Fruit fly (Drosophila melanogaster) whole organism, embryonic: ENCODE results near the gene CG12054.

Experiments
- B-H2 ChIP-seq: fragments of 200-800 bp; sonication (Bioruptor generic); optimal IDR thresholded peaks from 2 replicates; lab custom pipeline; 2018; ENCODE audit warnings: missing biosample characterization, mild to moderate bottlenecking, missing genetic modification characterization
- CG10147 ChIP-seq: fragments of 200-800 bp; sonication (Bioruptor generic); optimal IDR thresholded peaks from 2 replicates; lab custom pipeline; 2019; ENCODE audit warnings: missing biosample characterization, mild to moderate bottlenecking, missing genetic modification characterization, moderate library complexity
- CG10979 ChIP-seq: fragments of 200-800 bp; sonication (Bioruptor generic); optimal IDR thresholded peaks from 2 replicates; lab custom pipeline; 2018; ENCODE audit warnings: missing biosample characterization, mild to moderate bottlenecking, missing genetic modification characterization, moderate library complexity
- CG11085 ChIP-seq: fragments of 200-800 bp; sonication (Bioruptor generic); IDR thresholded peaks from 2 replicates; pipeline ENCODE4 v1.3.6; 2022; ENCODE audit warnings: missing biosample characterization, missing genetic modification characterization
- CG12155 ChIP-seq: fragments of 200-800 bp; sonication (Bioruptor generic); optimal IDR thresholded peaks from 3 replicates; lab custom pipeline; 2016; ENCODE audit warnings: missing biosample characterization, missing genetic modification characterization
- CG1233 ChIP-seq: fragments of 200-800 bp; sonication (Bioruptor generic); optimal IDR thresholded peaks from 4 replicates; lab custom pipeline; 2018; ENCODE audit warnings: missing biosample characterization, mild to moderate bottlenecking, missing genetic modification characterization
- CG13123 ChIP-seq: fragments of 200-800 bp; sonication (Bioruptor generic); optimal IDR thresholded peaks from 2 replicates; lab custom pipeline; 2016; ENCODE audit warnings: missing biosample characterization, missing genetic modification characterization
- CG13287 ChIP-seq: fragments of 200-800 bp; sonication (Bioruptor generic); IDR thresholded peaks from 2 replicates; pipeline ENCODE4 v1.3.6; 2022; ENCODE audit warnings: missing biosample characterization, missing genetic modification characterization; ENCODE audit not compliant: partially characterized antibody
- CG1529 ChIP-seq: fragments of 200-800 bp; sonication (Bioruptor generic); optimal IDR thresholded peaks from 3 replicates; lab custom pipeline; 2018; ENCODE audit warnings: missing biosample characterization, missing genetic modification characterization
- CG15514 ChIP-seq: fragments of 200-800 bp; sonication (Bioruptor generic); optimal IDR thresholded peaks from 3 replicates; lab custom pipeline; 2017; ENCODE audit warnings: missing biosample characterization, missing genetic modification characterization, mild to moderate bottlenecking, moderate library complexity, missing genetic modification reagents
- CG18599 ChIP-seq: fragments of 200-800 bp; sonication (Bioruptor generic); optimal IDR thresholded peaks from 3 replicates; lab custom pipeline; 2017; ENCODE audit warnings: missing biosample characterization, missing genetic modification characterization, mild to moderate bottlenecking, moderate library complexity, missing genetic modification reagents
- CG2889 ChIP-seq: fragments of 200-800 bp; sonication (Bioruptor generic); IDR thresholded peaks from 3 replicates; pipeline ENCODE4 v1.3.6; 2022; ENCODE audit warnings: missing biosample characterization, missing genetic modification characterization
- CG30403 ChIP-seq: fragments of 200-800 bp; sonication (Bioruptor generic); optimal IDR thresholded peaks from 3 replicates; lab custom pipeline; 2016; ENCODE audit warnings: missing biosample characterization, missing genetic modification characterization
- CG3163 ChIP-seq: fragments of 200-800 bp; sonication (Bioruptor generic); optimal IDR thresholded peaks from 3 replicates; lab custom pipeline; 2016; ENCODE audit warnings: missing biosample characterization, missing genetic modification characterization
- CG3726 ChIP-seq: fragments of 200-800 bp; sonication (Bioruptor generic); IDR thresholded peaks from 3 replicates; pipeline ENCODE4, ENCODE4 v1.3.6; 2022; ENCODE audit warnings: missing biosample characterization, missing genetic modification characterization
- CG4617 ChIP-seq: fragments of 200-800 bp; sonication (Bioruptor generic); optimal IDR thresholded peaks from 3 replicates; lab custom pipeline; 2016; ENCODE audit warnings: missing biosample characterization, missing genetic modification characterization, borderline replicate concordance
- CG6254 ChIP-seq: fragments of 200-800 bp; sonication (Bioruptor generic); optimal IDR thresholded peaks from 3 replicates; lab custom pipeline; 2017; ENCODE audit warnings: mild to moderate bottlenecking, missing biosample characterization, missing genetic modification reagents, missing genetic modification characterization
- CG7928 ChIP-seq: fragments of 200-800 bp; sonication (Bioruptor generic); optimal IDR thresholded peaks from 2 replicates; lab custom pipeline; 2017; ENCODE audit warnings: missing biosample characterization, mild to moderate bottlenecking, missing genetic modification characterization
- CG8089 ChIP-seq: fragments of 200-800 bp; sonication (Bioruptor generic); optimal IDR thresholded peaks from 3 replicates; lab custom pipeline; 2016; ENCODE audit warnings: missing biosample characterization, missing genetic modification characterization
- CG8359 ChIP-seq: fragments of 200-800 bp; sonication (Bioruptor generic); optimal IDR thresholded peaks from 2 replicates; lab custom pipeline; 2017; ENCODE audit warnings: missing biosample characterization, mild to moderate bottlenecking, missing genetic modification characterization, borderline replicate concordance
- Dek ChIP-seq: fragments of 200-800 bp; sonication (Bioruptor generic); optimal IDR thresholded peaks from 3 replicates; lab custom pipeline; 2019; ENCODE audit warnings: missing biosample characterization, mild to moderate bottlenecking, missing genetic modification characterization, moderate library complexity
- Dfd ChIP-seq, 2 experiments: fragments of >200 bp; optimal IDR thresholded peaks; 2 replicates each; lab custom pipeline; 2017; ENCODE audit warnings: missing biosample characterization in 2 of 2, missing genetic modification characterization in 2 of 2
- Doc3 ChIP-seq: fragments of 200-800 bp; sonication (Bioruptor generic); IDR thresholded peaks from 3 replicates; pipeline ENCODE4 v1.3.6; 2022; ENCODE audit warnings: missing biosample characterization, missing genetic modification characterization; ENCODE audit not compliant: partially characterized antibody
- E2f2 ChIP-seq: fragments of 200-800 bp; sonication (Bioruptor generic); IDR thresholded peaks from 2 replicates; pipeline ENCODE4 v1.3.6; 2022; ENCODE audit warnings: missing biosample characterization, missing genetic modification characterization
- Fer3 ChIP-seq: fragments of 200-800 bp; sonication (Bioruptor generic); optimal IDR thresholded peaks from 2 replicates; lab custom pipeline; 2018; ENCODE audit warnings: missing biosample characterization, mild to moderate bottlenecking, missing genetic modification characterization, moderate library complexity
- H2.0 ChIP-seq: fragments of 200-800 bp; sonication (Bioruptor generic); IDR thresholded peaks from 2 replicates; pipeline ENCODE4 v1.3.6; 2022; ENCODE audit warnings: missing biosample characterization, missing genetic modification characterization
- NC2β ChIP-seq: fragments of 200-800 bp; sonication (Bioruptor generic); optimal IDR thresholded peaks from 2 replicates; lab custom pipeline; 2016; ENCODE audit warnings: missing biosample characterization, missing genetic modification characterization
- Optix ChIP-seq: fragments of 200-800 bp; sonication (Bioruptor generic); IDR thresholded peaks from 3 replicates; pipeline ENCODE4 v1.3.6; 2022; ENCODE audit warnings: missing biosample characterization, missing genetic modification characterization
- Rfx ChIP-seq: fragments of 200-800 bp; sonication (Bioruptor generic); IDR thresholded peaks from 2 replicates; pipeline ENCODE4 v1.3.6; 2022; ENCODE audit warnings: missing biosample characterization, missing genetic modification characterization
- Sry-β ChIP-seq: fragments of 200-800 bp; sonication (Bioruptor generic); optimal IDR thresholded peaks from 2 replicates; lab custom pipeline; 2018; ENCODE audit warnings: missing biosample characterization, mild to moderate bottlenecking, missing genetic modification characterization, moderate library complexity
- Tbp ChIP-seq: fragments of >200 bp; optimal IDR thresholded peaks from 2 replicates; lab custom pipeline; 2018; ENCODE audit warnings: missing biosample characterization, missing genetic modification characterization
- YL-1 ChIP-seq: fragments of 200-800 bp; sonication (Bioruptor generic); optimal IDR thresholded peaks from 3 replicates; lab custom pipeline; 2017; ENCODE audit warnings: missing biosample characterization, mild to moderate bottlenecking, missing genetic modification characterization
- ara ChIP-seq: fragments of 200-800 bp; sonication (Bioruptor generic); IDR thresholded peaks from 2 replicates; pipeline ENCODE4 v1.3.6; 2022; ENCODE audit warnings: missing biosample characterization, missing genetic modification characterization
- ase ChIP-seq: fragments of 200-800 bp; sonication (Bioruptor generic); IDR thresholded peaks from 3 replicates; pipeline ENCODE4 v1.3.6; 2022; ENCODE audit warnings: missing biosample characterization, missing genetic modification characterization
- bab2 ChIP-seq: fragments of 200-800 bp; sonication (Bioruptor generic); optimal IDR thresholded peaks from 2 replicates; lab custom pipeline; 2016; ENCODE audit warnings: missing biosample characterization, missing genetic modification characterization
- cato ChIP-seq: fragments of 200-800 bp; sonication (Bioruptor generic); optimal IDR thresholded peaks from 2 replicates; lab custom pipeline; 2016; ENCODE audit warnings: missing biosample characterization, missing genetic modification characterization, borderline replicate concordance
- dati ChIP-seq: fragments of 200-800 bp; sonication (Bioruptor generic); IDR thresholded peaks from 2 replicates; pipeline ENCODE4 v1.3.6; 2022; ENCODE audit warnings: missing biosample characterization, missing genetic modification characterization
- fd96Cb ChIP-seq: fragments of 200-800 bp; sonication (Bioruptor generic); optimal IDR thresholded peaks from 2 replicates; lab custom pipeline; 2018; ENCODE audit warnings: missing biosample characterization, mild to moderate bottlenecking, missing genetic modification characterization, moderate library complexity
- gt ChIP-seq: fragments of 200-800 bp; sonication (Bioruptor generic); IDR thresholded peaks from 2 replicates; pipeline ENCODE4 v1.3.6; 2022; ENCODE audit warnings: missing biosample characterization, missing genetic modification characterization
- ham ChIP-seq: fragments of 200-800 bp; sonication (Bioruptor generic); IDR thresholded peaks from 2 replicates; pipeline ENCODE4 v1.3.6; 2022; ENCODE audit warnings: missing biosample characterization, missing genetic modification characterization
- hbn ChIP-seq: fragments of 200-800 bp; sonication (Bioruptor generic); IDR thresholded peaks from 2 replicates; pipeline ENCODE4 v1.3.6; 2022; ENCODE audit warnings: missing biosample characterization, missing genetic modification characterization; ENCODE audit not compliant: partially characterized antibody
- jing ChIP-seq: fragments of 200-800 bp; sonication (Bioruptor generic); optimal IDR thresholded peaks from 2 replicates; lab custom pipeline; 2018; ENCODE audit warnings: missing biosample characterization, mild to moderate bottlenecking, missing genetic modification characterization
- ken ChIP-seq: fragments of 200-800 bp; sonication (Bioruptor generic); IDR thresholded peaks from 3 replicates; pipeline ENCODE4 v1.3.6; 2022; ENCODE audit warnings: missing biosample characterization, missing genetic modification characterization
- maf-S ChIP-seq: fragments of 200-800 bp; sonication (Bioruptor generic); optimal IDR thresholded peaks from 2 replicates; lab custom pipeline; 2016; ENCODE audit warnings: missing biosample characterization, missing genetic modification characterization
- nerfin-2 ChIP-seq: fragments of 200-800 bp; sonication (Bioruptor generic); IDR thresholded peaks from 2 replicates; pipeline ENCODE4 v1.3.6; 2022; ENCODE audit warnings: missing biosample characterization, missing genetic modification characterization; ENCODE audit not compliant: partially characterized antibody
- odd ChIP-seq: fragments of 200-800 bp; sonication (Bioruptor generic); optimal IDR thresholded peaks from 2 replicates; lab custom pipeline; 2017; ENCODE audit warnings: missing biosample characterization, mild to moderate bottlenecking, missing genetic modification characterization
- org-1 ChIP-seq: fragments of 200-800 bp; sonication (Bioruptor generic); optimal IDR thresholded peaks from 2 replicates; lab custom pipeline; 2017; ENCODE audit warnings: missing biosample characterization, missing genetic modification characterization
- pfk ChIP-seq: fragments of 200-800 bp; sonication (Bioruptor generic); optimal IDR thresholded peaks from 2 replicates; lab custom pipeline; 2018; ENCODE audit warnings: missing biosample characterization, mild to moderate bottlenecking, missing genetic modification characterization, moderate library complexity
- sqz ChIP-seq: fragments of 200-800 bp; sonication (Bioruptor generic); optimal IDR thresholded peaks from 3 replicates; lab custom pipeline; 2018; ENCODE audit warnings: missing biosample characterization, mild to moderate bottlenecking, missing genetic modification characterization
- tap ChIP-seq: fragments of 200-800 bp; optimal IDR thresholded peaks from 3 replicates; lab custom pipeline; 2019; ENCODE audit warnings: missing biosample characterization, mild to moderate bottlenecking, missing genetic modification characterization, moderate library complexity
- toy ChIP-seq: fragments of 200-800 bp; sonication (Bioruptor generic); IDR thresholded peaks from 2 replicates; pipeline ENCODE4 v1.3.6; 2022; ENCODE audit warnings: missing biosample characterization, missing genetic modification characterization
- wek ChIP-seq: fragments of 200-800 bp; sonication (Bioruptor generic); optimal IDR thresholded peaks from 3 replicates; lab custom pipeline; 2018; ENCODE audit warnings: missing biosample characterization, mild to moderate bottlenecking, missing genetic modification characterization, moderate library complexity

The CG12054 gene

DNA sequence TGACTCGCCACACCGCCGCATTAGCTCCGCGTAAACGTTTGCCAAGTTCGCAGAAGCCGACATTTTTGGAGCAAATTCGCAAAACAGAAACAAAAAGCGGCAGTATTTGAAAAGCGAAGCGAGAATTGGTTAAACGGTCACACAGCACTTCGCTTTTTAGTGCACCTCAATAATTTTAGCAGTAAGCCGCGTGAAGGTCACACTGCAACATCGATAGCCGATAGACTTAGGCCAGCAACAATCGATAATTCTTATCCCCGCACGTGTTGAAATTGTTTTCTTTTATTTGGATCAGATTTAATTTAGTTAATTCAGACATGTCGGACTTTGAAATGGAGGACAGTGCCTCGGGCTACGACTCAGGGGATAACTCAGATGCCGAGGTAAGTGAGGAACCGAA lies 7.3 kb upstream of the CG12054 start, which contains the start of the genes Zwilch and CG1542 (continued):
- TF ChIP-seq ken (GFP tag; lab: Robert Waterston, UW) (no peak), E2f2 (peak; percentile 97), Sry-β (no peak), CG8089 (GFP tag; lab: Kevin White, UChicago) (no peak), toy (GFP tag; lab: Robert Waterston, UW) (no peak), CG1233 (GFP tag; lab: Kevin White, UChicago) (no peak), CG12155 (GFP tag; lab: Kevin White, UChicago) (no peak), tap (tag; lab: Kevin White, UChicago) (no peak), CG7928 (GFP tag; lab: Kevin White, UChicago) (no peak), ara (GFP tag; lab: Robert Waterston, UW) (no peak), YL-1 (GFP tag; lab: Kevin White, UChicago) (peak; percentile 88), ase (no peak), sqz (GFP tag; lab: Kevin White, UChicago) (no peak), CG13123 (GFP tag; lab: Kevin White, UChicago) (no peak), dati (no peak), nerfin-2 (peak; percentile 79), Doc3 (GFP tag; lab: Robert Waterston, UW) (peak; percentile 43), Tbp (GFP tag; lab: Kevin White, UChicago) (no peak), pfk (GFP tag; lab: Kevin White, UChicago) (no peak), cato (GFP tag; lab: Kevin White, UChicago) (no peak), Dek (tag; lab: Kevin White, UChicago) (no peak), CG30403 (no peak), CG11085 (no peak), CG15514 (GFP tag; lab: Kevin White, UChicago) (peak; percentile 72), Fer3 (no peak), jing (GFP tag; lab: Kevin White, UChicago) (no peak), Optix (GFP tag; lab: Robert Waterston, UW) (no peak), NC2β (no peak), CG2889 (no peak), B-H2 (GFP tag; lab: Kevin White, UChicago) (no peak), bab2 (GFP tag; lab: Kevin White, UChicago) (no peak), Rfx (GFP tag; lab: Robert Waterston, UW) (0 out of 2 replicates have a peak, but pooled peaks have one; percentile 33), CG6254 (peak; percentile 94), odd (GFP tag; lab: Kevin White, UChicago) (no peak), H2.0 (GFP tag; lab: Robert Waterston, UW) (no peak), maf-S (no peak), fd96Cb (tag; lab: Kevin White, UChicago) (no peak), CG10979 (no peak), CG13287 (GFP tag; lab: Robert Waterston, UW) (peak; percentile 86), CG8359 (GFP tag; lab: Kevin White, UChicago) (no peak), hbn (GFP tag; lab: Robert Waterston, UW) (peak; percentile 78), CG1529 (no peak), wek (GFP tag; lab: Kevin White, UChicago) (no peak), org-1 (GFP tag; lab: Kevin White, UChicago) (no peak), CG10147 (no peak), gt (GFP tag; lab: Robert Waterston, UW) (no peak), CG3163 (GFP tag; lab: Kevin White, UChicago) (no peak), Dfd (GFP tag; optimal IDR thresholded peaks at IDR 0.05; lab: Kevin White, UChicago) (no peak), CG3726 (GFP tag; lab: Robert Waterston, UW) (no peak), ham (GFP tag; lab: Robert Waterston, UW) (no peak), CG18599 (GFP tag; lab: Kevin White, UChicago) (no peak), CG4617 (GFP tag; lab: Kevin White, UChicago) (peak; percentile 65)
